Worm (Caenorhabditis elegans): ENCODE measurements around the gene gcsh-1.

The gcsh-1 gene

DNA sequence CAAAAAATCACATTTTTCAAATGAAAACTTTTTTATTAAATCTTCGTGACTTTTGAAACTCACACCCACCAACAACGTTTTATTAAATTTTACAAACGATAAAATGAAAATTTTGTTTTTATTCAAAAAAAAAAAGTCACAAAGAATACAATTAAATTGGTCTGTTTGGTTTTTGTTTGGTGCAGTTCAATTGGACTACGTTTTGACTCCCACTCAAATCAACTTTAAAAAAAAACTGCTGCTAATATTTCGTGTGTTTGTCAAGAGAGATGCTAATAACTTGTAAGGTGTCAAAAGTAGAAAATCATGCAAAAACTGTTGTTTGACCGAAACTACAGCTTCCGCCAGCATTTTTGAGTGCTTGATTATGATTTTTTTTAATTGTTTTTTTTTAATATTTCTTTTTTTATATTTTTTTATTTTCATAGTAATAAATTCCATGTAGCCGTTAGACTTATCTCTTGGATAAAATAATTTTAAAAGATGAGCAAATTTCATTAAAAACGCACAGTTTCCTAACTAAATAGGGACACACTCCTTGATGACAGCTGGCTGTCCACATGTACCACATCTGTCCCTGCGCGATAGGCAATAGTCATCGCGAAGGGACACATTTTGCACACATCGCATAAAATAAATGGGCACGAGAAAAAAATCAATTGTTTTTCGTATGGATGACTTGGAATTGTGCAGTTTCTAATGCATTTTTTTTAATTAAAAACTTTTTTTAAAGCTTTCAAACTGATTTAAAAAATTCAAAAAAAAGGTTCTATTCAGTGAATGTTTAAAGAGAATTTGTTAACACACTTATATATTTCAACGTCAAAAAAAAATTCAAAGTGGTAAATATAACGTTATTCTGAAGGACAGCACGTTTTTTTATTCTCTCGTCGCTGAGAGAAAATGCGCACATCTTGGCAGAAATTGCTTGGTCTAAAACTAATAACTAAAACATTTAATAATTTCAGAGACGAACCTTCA lies 10.7 kb upstream of the gcsh-1 start (continued):
- TF ChIP-seq F49E8.2 (tag; optimal IDR thresholded peaks at IDR 0.05; ENCODE audit: borderline replicate concordance) (peak; percentile 48), egl-27 (tag; optimal IDR thresholded peaks at IDR 0.05) (no peak), vab-7 (GFP tag; IDR thresholded peaks at IDR 0.05) (peak; percentile 98), Y5F2A.4 (GFP tag; optimal IDR thresholded peaks at IDR 0.05) (peak; percentile 97), nhr-6 (tag; optimal IDR thresholded peaks at IDR 0.05) (peak; percentile 80), fos-1 (tag; optimal IDR thresholded peaks at IDR 0.05) (peak; percentile 96), mdl-1 (tag; optimal IDR thresholded peaks at IDR 0.05) (peak; percentile 89 to 98), nhr-48 (tag; optimal IDR thresholded peaks at IDR 0.05) (peak; percentile 97), lin-1 (GFP tag; IDR thresholded peaks at IDR 0.05) (peak; percentile 97), lsy-2 (tag; optimal IDR thresholded peaks at IDR 0.05) (peak; percentile 97), sdz-12 (GFP tag; optimal IDR thresholded peaks at IDR 0.05) (peak; percentile 71), spr-3 (GFP tag; optimal IDR thresholded peaks at IDR 0.05) (peak; percentile 98), ceh-32 (tag; optimal IDR thresholded peaks at IDR 0.05; ENCODE audit: poor library complexity) (peak; percentile 92), F44E2.7 (GFP tag; IDR thresholded peaks at IDR 0.05) (no peak), nhr-237 (tag; optimal IDR thresholded peaks at IDR 0.05) (peak; percentile 94), daf-16 (GFP tag; optimal IDR thresholded peaks at IDR 0.05) (peak; percentile 96 to 99), daf-16 (tag; optimal IDR thresholded peaks at IDR 0.05) (peak; percentile 97), lin-38 (GFP tag; IDR thresholded peaks at IDR 0.05) (peak; percentile 91), nhr-10 (tag; optimal IDR thresholded peaks at IDR 0.05) (peak; percentile 99), mdt-29 (GFP tag; IDR thresholded peaks at IDR 0.05) (peak; percentile 94), unc-62 (GFP tag; optimal IDR thresholded peaks at IDR 0.05 in 1 of 2) (peak; percentile 92 to 100), unc-62 (tag; optimal IDR thresholded peaks at IDR 0.05) (peak; percentile 92), daf-8 (GFP tag; IDR thresholded peaks at IDR 0.05) (peak; percentile 68; the same call in 1 of the 2 replicates), mxl-2 (GFP tag; conservative IDR thresholded peaks at IDR 0.05) (peak; percentile 62), ces-1 (GFP tag; optimal IDR thresholded peaks at IDR 0.05) (peak; percentile 96), pqm-1 (tag; optimal IDR thresholded peaks at IDR 0.05) (peak; percentile 67), egl-43 (GFP tag; IDR thresholded peaks at IDR 0.05) (peak; percentile 99), ztf-11 (tag; optimal IDR thresholded peaks at IDR 0.05) (peak; percentile 91), snpc-4 (tag; optimal IDR thresholded peaks at IDR 0.05) (peak; percentile 62), Y75B8A.6 (GFP tag; IDR thresholded peaks at IDR 0.05) (peak; percentile 92; the same call in 1 of the 2 replicates), spr-1 (tag; optimal IDR thresholded peaks at IDR 0.05) (peak; percentile 98), F37D6.2 (tag; optimal IDR thresholded peaks at IDR 0.05) (peak; percentile 99), nhr-102 (tag; optimal IDR thresholded peaks at IDR 0.05) (peak; percentile 100), snpc-1.2 (GFP tag; IDR thresholded peaks at IDR 0.05) (peak; percentile 41; the same call in 1 of the 2 replicates), zfp-2 (tag; optimal IDR thresholded peaks at IDR 0.05) (peak; percentile 88), nhr-28 (tag; optimal IDR thresholded peaks at IDR 0.05) (peak; percentile 88), Y48G9A.11 (GFP tag; IDR thresholded peaks at IDR 0.05) (peak; percentile 63), jun-1 (tag; optimal IDR thresholded peaks at IDR 0.05) (peak; percentile 100), ZK337.2 (GFP tag; IDR thresholded peaks at IDR 0.05) (peak; percentile 92), Y105C5A.15 (GFP tag; IDR thresholded peaks at IDR 0.05) (peak; percentile 88), aly-2 (tag; optimal IDR thresholded peaks at IDR 0.05) (peak; percentile 37), ZK546.5 (tag; optimal IDR thresholded peaks at IDR 0.05) (peak; percentile 39 to 81), zip-2 (tag; optimal IDR thresholded peaks at IDR 0.05) (peak; percentile 98), lin-15B (tag; optimal IDR thresholded peaks at IDR 0.05) (peak; percentile 71), lim-7 (GFP tag; IDR thresholded peaks at IDR 0.05) (peak; percentile 47; the same call in 1 of the 2 replicates), hlh-11 (tag; optimal IDR thresholded peaks at IDR 0.05) (peak; percentile 99), lin-29 (GFP tag; IDR thresholded peaks at IDR 0.05) (peak; percentile 98), F10B5.3 (tag; optimal IDR thresholded peaks at IDR 0.05) (peak; percentile 98), T26A8.4 (GFP tag; IDR thresholded peaks at IDR 0.05) (peak; percentile 100)

Measured in whole organism, L4 larva.